Fruit fly (Drosophila melanogaster) S2 (cell line): Measurements from ENCODE around the gene CG11537.

Source experiments
- CG8478 ChIP-seq: fragments of >200 bp; optimal IDR thresholded peaks from 2 replicates; lab custom pipeline; 2018
- CTCF ChIP-seq, 2 experiments: fragments of >200 bp; optimal IDR thresholded peaks; 2 replicates each; lab custom pipeline; 2018

DNA sequence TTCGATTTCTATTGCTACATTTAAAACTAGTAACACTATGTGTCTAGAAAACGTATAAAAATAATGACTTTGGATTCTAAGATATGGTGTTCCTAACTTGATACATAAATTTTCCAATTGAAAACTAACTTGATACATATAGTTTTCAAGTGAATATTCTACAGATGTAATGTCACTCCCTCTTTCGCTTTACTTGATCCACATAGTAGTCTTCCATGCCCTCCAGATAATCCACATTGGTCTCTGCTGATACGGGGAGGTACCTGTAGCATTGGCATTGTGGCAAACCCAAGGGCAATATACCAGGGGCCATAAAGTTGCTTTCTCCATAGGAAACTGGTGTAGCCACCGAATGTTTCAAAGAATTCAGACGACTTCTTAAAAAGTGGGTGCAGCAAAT lies 32.1 kb downstream of the CG11537 start, which contains the start of gene CG45066:
- TF ChIP-seq CG8478 (lab: Kevin White, UChicago) (no peak), CTCF (optimal IDR thresholded peaks at IDR 0.05; lab: Kevin White, UChicago) (no peak)
